Fruit fly (Drosophila melanogaster): Measurements from ENCODE around the gene Culd.

The Culd gene

DNA sequence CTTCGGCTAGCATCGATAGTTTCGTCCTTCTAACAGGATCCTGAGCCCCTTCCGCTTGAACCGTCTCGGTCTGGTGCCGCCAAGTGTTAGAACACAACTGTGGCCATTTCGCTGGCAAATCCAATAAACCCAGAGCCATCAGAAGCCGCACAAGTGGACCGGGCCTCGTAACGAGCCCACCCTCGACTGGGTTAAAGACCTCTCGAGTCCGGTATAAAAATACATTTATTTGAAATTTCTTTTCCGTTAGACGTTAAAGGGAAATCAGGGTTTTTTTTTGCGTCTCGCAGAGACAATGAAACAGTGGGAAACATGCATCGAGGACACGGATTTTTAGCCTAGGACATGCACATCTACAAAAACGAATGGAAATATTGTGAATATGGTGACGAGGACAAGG lies at the start of gene Culd:
Gene Culd (minus strand): TSS at position 101 of the 400 bp plus-strand sequence.
- TF ChIP-seq CG5204 (GFP tag; optimal IDR thresholded peaks at IDR 0.05): no peak
- TF ChIP-seq cnc (optimal IDR thresholded peaks at IDR 0.05): no peak
- no peak for TF ChIP-seq Crg-1 (GFP tag; optimal IDR thresholded peaks at IDR 0.05)
- TF ChIP-seq CG11617 (GFP tag; optimal IDR thresholded peaks at IDR 0.05): no peak

DNA sequence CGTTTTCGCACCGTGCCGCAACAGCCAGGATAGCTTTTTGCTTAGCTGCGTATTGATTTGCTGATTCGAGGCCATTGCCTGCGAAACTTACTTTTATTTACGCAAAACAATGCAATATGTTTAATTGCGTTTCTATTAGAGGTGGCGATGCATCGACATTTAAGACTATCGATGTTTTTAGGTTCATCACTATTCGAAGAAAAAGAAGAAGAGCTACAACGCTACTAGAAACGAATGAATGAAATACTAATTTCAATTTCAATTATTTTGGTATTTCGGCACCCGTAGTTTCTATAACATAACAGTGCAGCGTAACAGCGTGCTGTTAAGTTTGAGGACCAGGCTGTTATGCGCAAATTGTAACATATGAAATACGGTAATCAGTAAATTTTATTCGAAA lies 49.0 kb upstream of the Culd start, which contains the start of the genes Tpt, mkg-p and CG13667:
Gene Tpt (minus strand): TSS at position 155 of the 400 bp plus-strand sequence.
Gene mkg-p (minus strand): TSS at position 155 of the 400 bp plus-strand sequence.
Gene CG13667 (plus strand): TSS at position 332 of the 400 bp plus-strand sequence.
- TF ChIP-seq CG11617 (GFP tag; optimal IDR thresholded peaks at IDR 0.05) (no peak), cic (GFP tag; optimal IDR thresholded peaks at IDR 0.05) (peak; percentile 55), Mnt (GFP tag; optimal IDR thresholded peaks at IDR 0.05) (peak; percentile 43), bab1 (GFP tag; optimal IDR thresholded peaks at IDR 0.05) (peak; percentile 52), toe (GFP tag; optimal IDR thresholded peaks at IDR 0.05) (no peak)

DNA sequence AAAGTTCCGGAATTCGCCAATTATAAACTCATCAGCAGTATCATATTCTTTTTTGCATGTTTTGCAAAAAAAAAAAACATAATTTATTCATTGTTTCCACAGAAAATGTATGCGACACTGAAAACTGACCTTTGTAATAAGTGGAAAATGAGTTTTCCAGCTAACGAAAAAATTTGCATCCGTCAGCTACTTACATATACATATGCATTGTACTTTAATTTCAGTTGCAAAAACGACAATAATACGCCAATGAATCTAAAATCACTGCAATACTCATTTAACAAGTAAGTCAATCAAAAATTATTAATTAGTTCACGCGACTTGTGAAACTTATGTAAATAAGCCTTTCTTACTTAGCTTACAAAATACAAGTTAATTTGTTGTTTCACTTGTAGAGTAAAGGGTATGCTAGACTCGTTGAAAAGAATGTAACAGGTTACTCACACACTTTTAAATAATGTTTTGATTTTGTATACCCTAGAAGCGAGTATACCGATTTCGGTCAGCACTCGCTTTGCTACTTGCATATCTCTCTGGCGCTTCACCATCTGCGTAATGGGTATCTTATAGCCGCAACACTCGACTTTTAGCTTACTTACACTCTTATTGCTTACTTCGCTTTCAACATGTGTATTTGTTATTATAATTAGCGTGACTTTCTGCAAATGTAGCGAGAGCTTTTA lies 42.8 kb upstream of the Culd start:
- TF ChIP-seq CG7045 (GFP tag; optimal IDR thresholded peaks at IDR 0.05) (peak; percentile 13), CG11617 (GFP tag; optimal IDR thresholded peaks at IDR 0.05) (peak; percentile 68), CG14711 (tag; optimal IDR thresholded peaks at IDR 0.05) (peak; percentile 86), CG33017 (tag; optimal IDR thresholded peaks at IDR 0.05) (peak; percentile 85), Mnt (GFP tag; optimal IDR thresholded peaks at IDR 0.05) (no peak), ovo (GFP tag; optimal IDR thresholded peaks at IDR 0.05) (no peak), cic (GFP tag; optimal IDR thresholded peaks at IDR 0.05) (peak; percentile 36), toe (GFP tag; optimal IDR thresholded peaks at IDR 0.05) (no peak), CG7101 (tag; optimal IDR thresholded peaks at IDR 0.05) (peak; percentile 87), CG12768 (GFP tag; optimal IDR thresholded peaks at IDR 0.05) (peak; percentile 74), CG1620 (GFP tag; optimal IDR thresholded peaks at IDR 0.05) (peak; percentile 48), Crg-1 (GFP tag; optimal IDR thresholded peaks at IDR 0.05) (peak; percentile 60), Hr96 (GFP tag; optimal IDR thresholded peaks at IDR 0.05) (no peak), tj (GFP tag; optimal IDR thresholded peaks at IDR 0.05) (peak; percentile 95), pad (GFP tag; optimal IDR thresholded peaks at IDR 0.05) (peak; percentile 71), Clk (GFP tag; optimal IDR thresholded peaks at IDR 0.05) (no peak), bab1 (GFP tag; optimal IDR thresholded peaks at IDR 0.05) (peak; percentile 96), CG5204 (GFP tag; optimal IDR thresholded peaks at IDR 0.05) (peak; percentile 48), cnc (optimal IDR thresholded peaks at IDR 0.05) (no peak), kay (GFP tag; ENCODE audit: borderline replicate concordance) (peak; percentile 21)

DNA sequence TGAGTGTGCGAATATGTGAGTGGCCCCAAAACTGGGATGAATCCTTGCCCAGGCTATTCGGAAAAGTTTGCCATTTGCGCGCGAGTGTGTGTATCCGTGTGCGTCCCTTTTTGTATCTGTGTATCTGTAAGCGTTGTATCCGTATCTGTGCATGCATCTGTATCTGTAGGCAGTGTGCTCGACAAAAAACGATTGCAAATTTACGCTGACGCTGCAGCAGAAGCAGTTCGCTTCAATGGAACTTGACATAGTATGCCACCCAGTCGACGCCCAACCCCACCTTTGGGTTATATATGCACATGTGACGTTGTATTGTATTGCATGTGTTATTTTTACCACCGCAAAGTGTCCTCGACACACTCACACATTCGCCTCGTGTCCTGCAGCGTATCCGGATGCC lies 40.1 kb upstream of the Culd start:
- TF ChIP-seq tj (GFP tag; optimal IDR thresholded peaks at IDR 0.05) (peak; percentile 95), CG11617 (GFP tag; optimal IDR thresholded peaks at IDR 0.05) (no peak)

DNA sequence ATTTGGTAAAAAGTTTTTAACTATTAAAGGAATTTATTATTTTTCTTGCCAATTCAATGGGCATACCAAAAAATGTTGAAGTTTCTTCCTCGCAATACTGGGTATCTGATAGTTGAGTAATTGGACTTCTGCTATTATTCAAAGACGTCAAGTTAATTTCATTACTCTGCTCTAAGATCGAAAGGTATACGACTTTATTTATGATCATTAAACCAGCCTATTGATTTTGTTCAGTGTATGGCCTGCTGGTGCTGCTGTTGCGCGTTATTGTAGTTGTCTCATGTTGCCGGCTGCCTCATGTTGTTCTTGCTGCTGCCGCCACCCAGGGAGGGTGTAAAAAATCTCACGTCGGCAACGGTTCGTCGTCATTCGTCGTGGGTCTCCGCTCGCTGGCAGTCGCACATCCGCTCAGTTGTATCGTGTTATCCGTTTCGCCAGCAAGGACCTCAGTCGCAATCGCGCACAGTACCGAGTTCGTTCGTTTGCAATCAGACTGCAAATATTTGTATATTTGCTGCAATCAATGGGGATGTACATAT lies 39.6 kb upstream of the Culd start, which contains the start of gene CG7120:
Gene CG7120 (plus strand): TSS at position 371 of the 539 bp plus-strand sequence.
- TF ChIP-seq CG11617 (GFP tag; optimal IDR thresholded peaks at IDR 0.05): no peak
- TF ChIP-seq cic (GFP tag; optimal IDR thresholded peaks at IDR 0.05): peak; percentile 2
- no peak for TF ChIP-seq bab1 (GFP tag; optimal IDR thresholded peaks at IDR 0.05)
- peak; percentile 8 for TF ChIP-seq Hr96 (GFP tag; optimal IDR thresholded peaks at IDR 0.05)

DNA sequence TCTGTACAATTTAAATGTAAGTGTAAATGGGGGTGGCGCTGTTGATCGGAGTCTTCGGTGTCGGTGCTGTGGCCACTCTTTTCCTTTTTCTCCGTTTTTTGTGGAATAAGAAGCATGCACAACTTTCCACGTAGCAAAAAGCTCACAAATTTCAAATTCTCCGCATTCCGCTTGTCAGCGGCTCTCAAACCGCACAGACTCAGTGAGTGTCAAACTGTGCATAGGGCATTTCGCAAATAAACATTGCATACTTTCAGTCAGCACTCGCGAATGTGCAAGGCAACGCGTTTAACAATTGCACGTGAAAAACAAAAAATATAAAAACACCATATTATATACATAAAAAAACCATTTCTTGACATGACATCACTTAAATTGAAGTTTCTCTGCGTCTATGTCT lies 38.8 kb upstream of the Culd start:
- no peak for TF ChIP-seq pad (GFP tag; optimal IDR thresholded peaks at IDR 0.05)
- no peak for TF ChIP-seq ovo (GFP tag; optimal IDR thresholded peaks at IDR 0.05)
- TF ChIP-seq Crg-1 (GFP tag; optimal IDR thresholded peaks at IDR 0.05): no peak
- TF ChIP-seq tj (GFP tag; optimal IDR thresholded peaks at IDR 0.05): no peak
- TF ChIP-seq CG5204 (GFP tag; optimal IDR thresholded peaks at IDR 0.05): no peak
- TF ChIP-seq CG7045 (GFP tag; optimal IDR thresholded peaks at IDR 0.05): no peak
- no peak for TF ChIP-seq cnc (optimal IDR thresholded peaks at IDR 0.05)
- no peak for TF ChIP-seq CG14711 (tag; optimal IDR thresholded peaks at IDR 0.05)
- no peak for TF ChIP-seq cic (GFP tag; optimal IDR thresholded peaks at IDR 0.05)
- TF ChIP-seq CG1620 (GFP tag; optimal IDR thresholded peaks at IDR 0.05): no peak
- no peak for TF ChIP-seq Mnt (GFP tag; optimal IDR thresholded peaks at IDR 0.05)
- TF ChIP-seq CG12768 (GFP tag; optimal IDR thresholded peaks at IDR 0.05): no peak
- TF ChIP-seq kay (GFP tag; ENCODE audit: borderline replicate concordance): no peak

DNA sequence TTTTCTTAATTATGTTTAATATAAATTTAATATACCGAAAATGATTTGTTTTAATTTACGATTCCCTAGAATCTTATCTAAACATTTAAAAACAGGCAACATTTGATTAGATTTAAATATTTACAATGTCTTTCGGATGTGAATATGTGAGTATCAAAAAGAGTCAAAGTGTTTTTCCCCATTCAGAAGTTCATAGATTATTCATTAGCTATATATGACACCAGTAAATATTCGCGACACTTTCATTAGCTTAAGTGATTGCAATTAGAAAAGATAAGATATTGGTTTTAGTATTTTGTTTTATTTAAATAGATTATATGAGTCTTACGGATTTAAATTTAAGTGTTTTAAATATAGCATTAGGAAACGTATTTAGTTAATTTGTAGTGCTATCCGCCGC lies 38.0 kb upstream of the Culd start:
- no peak for TF ChIP-seq CG11617 (GFP tag; optimal IDR thresholded peaks at IDR 0.05)
- no peak for TF ChIP-seq CG12768 (GFP tag; optimal IDR thresholded peaks at IDR 0.05)
- TF ChIP-seq CG1620 (GFP tag; optimal IDR thresholded peaks at IDR 0.05): no peak
- no peak for TF ChIP-seq CG14711 (tag; optimal IDR thresholded peaks at IDR 0.05)
- TF ChIP-seq kay (GFP tag; ENCODE audit: borderline replicate concordance): no peak
- TF ChIP-seq CG7101 (tag; optimal IDR thresholded peaks at IDR 0.05): no peak

Measured in whole organism, adult.